Worm (Caenorhabditis elegans): ENCODE data around the gene K12H6.8.
A peak's percentile ranks its signal among the peaks of the same experiment; 100 is the strongest.

K12H6.8 gene

DNA sequence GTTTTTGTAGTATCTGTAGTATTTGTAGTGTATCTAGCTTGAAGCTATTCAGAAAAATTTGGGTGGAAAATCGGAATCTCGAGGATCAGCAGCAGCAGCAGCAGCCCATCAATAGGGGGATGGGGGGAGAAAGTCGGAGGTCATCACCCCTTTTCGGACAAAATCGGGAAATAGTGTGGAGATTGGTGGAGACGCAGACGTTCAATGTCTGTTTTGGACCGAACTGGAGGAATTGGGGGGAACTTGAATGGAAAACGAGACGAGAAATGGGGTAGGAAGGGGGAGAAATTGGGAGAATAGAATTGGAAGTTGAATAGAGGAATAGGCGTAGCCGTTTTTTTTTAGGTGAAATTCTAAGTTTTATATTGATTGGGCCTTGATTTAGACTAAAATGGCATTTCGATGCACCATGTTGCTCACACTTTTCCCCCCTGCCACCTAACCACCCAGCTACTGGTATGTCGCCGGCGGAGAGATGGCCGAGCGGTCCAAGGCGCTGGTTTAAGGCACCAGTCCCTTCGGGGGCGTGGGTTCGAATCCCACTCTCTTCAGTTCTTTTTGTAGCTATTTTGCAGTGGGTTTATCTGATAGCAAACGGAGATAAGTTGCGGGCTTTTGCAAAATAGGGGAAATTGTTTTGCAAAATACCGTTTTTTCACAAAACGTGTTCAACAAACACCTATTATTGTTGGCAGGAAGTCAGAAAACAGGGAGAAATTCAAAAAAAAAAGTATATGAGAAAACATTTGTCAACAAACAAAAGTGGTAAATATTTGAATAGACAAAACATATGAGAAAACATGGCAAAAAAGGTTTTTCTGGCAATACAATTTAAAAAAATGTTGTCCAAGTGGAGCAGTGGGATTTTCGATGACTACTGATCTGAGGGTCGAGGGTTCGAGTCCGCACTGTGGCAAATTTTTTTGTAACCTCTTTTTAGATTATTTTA lies 32.5 kb downstream of the K12H6.8 start (continued):
- TF ChIP-seq K12H6.12 (tag; optimal IDR thresholded peaks at IDR 0.05) = no peak
- peak; percentile 67; the same call in 1 of the 2 replicates for TF ChIP-seq nfyb-1 (GFP tag; IDR thresholded peaks at IDR 0.05)
- TF ChIP-seq ekl-4 (GFP tag; IDR thresholded peaks at IDR 0.05) = peak; percentile 35; the same call in 1 of the 2 replicates
- TF ChIP-seq ztf-22 (GFP tag; optimal IDR thresholded peaks at IDR 0.05) = no peak
- TF ChIP-seq K11D2.4 (GFP tag; IDR thresholded peaks at IDR 0.05) = no peak
- 0 out of 2 replicates have a peak, but pooled peaks have one; percentile 35 for TF ChIP-seq ceh-100 (GFP tag; IDR thresholded peaks at IDR 0.05)
- TF ChIP-seq let-607 (tag; optimal IDR thresholded peaks at IDR 0.05) = no peak
- TF ChIP-seq ama-1 (optimal IDR thresholded peaks at IDR 0.05) = no peak
- TF ChIP-seq ama-1 (GFP tag; optimal IDR thresholded peaks at IDR 0.05) = peak in 1 of 2 experiments; percentile 53
- TF ChIP-seq efl-1 (GFP tag; optimal IDR thresholded peaks at IDR 0.05) = no peak
- TF ChIP-seq tbx-9 (tag; optimal IDR thresholded peaks at IDR 0.05; ENCODE audit: borderline replicate concordance) = no peak
- no peak for TF ChIP-seq somi-1 (GFP tag; optimal IDR thresholded peaks at IDR 0.05)
- TF ChIP-seq B0035.1 (tag; optimal IDR thresholded peaks at IDR 0.05) = no peak
- TF ChIP-seq ceh-79 (tag; optimal IDR thresholded peaks at IDR 0.05) = peak; percentile 31
- TF ChIP-seq pbrm-1 (GFP tag; IDR thresholded peaks at IDR 0.05) = peak; percentile 35; the same call in 1 of the 2 replicates
- TF ChIP-seq mel-28 (tag; optimal IDR thresholded peaks at IDR 0.05; ENCODE audit: borderline replicate concordance) = no peak
- TF ChIP-seq hmg-1.2 (GFP tag; IDR thresholded peaks at IDR 0.05) = peak; percentile 68
- no peak for TF ChIP-seq attf-5 (GFP tag; optimal IDR thresholded peaks at IDR 0.05)
- peak; percentile 17 for TF ChIP-seq lin-54 (GFP tag; optimal IDR thresholded peaks at IDR 0.05)
- TF ChIP-seq snpc-4 (GFP tag; optimal IDR thresholded peaks at IDR 0.05) = peak; percentile 41
- TF ChIP-seq snpc-4 (tag; optimal IDR thresholded peaks at IDR 0.05) = peak in 3 of 4 experiments; percentile 31 to 60 (median 33)
- TF ChIP-seq cebp-1 (GFP tag; IDR thresholded peaks at IDR 0.05) = no peak
- peak; percentile 50 for TF ChIP-seq cebp-1 (tag; optimal IDR thresholded peaks at IDR 0.05)
- TF ChIP-seq attf-6 (GFP tag; IDR thresholded peaks at IDR 0.05) = no peak
- no peak for TF ChIP-seq T07F8.4 (tag; optimal IDR thresholded peaks at IDR 0.05)
- peak; percentile 64 for TF ChIP-seq rpc-1 (optimal IDR thresholded peaks at IDR 0.05)
- TF ChIP-seq rpc-1 (tag; optimal IDR thresholded peaks at IDR 0.05) = peak; percentile 83
- TF ChIP-seq nhr-179 (tag; optimal IDR thresholded peaks at IDR 0.05) = no peak
- peak; percentile 35; the same call in 1 of the 2 replicates for TF ChIP-seq mcd-1 (GFP tag; IDR thresholded peaks at IDR 0.05)
- 0 out of 2 replicates have a peak, but pooled peaks have one; percentile 12 for TF ChIP-seq C17E4.6 (GFP tag; IDR thresholded peaks at IDR 0.05)
- TF ChIP-seq ztf-26 (tag; optimal IDR thresholded peaks at IDR 0.05) = no peak

DNA sequence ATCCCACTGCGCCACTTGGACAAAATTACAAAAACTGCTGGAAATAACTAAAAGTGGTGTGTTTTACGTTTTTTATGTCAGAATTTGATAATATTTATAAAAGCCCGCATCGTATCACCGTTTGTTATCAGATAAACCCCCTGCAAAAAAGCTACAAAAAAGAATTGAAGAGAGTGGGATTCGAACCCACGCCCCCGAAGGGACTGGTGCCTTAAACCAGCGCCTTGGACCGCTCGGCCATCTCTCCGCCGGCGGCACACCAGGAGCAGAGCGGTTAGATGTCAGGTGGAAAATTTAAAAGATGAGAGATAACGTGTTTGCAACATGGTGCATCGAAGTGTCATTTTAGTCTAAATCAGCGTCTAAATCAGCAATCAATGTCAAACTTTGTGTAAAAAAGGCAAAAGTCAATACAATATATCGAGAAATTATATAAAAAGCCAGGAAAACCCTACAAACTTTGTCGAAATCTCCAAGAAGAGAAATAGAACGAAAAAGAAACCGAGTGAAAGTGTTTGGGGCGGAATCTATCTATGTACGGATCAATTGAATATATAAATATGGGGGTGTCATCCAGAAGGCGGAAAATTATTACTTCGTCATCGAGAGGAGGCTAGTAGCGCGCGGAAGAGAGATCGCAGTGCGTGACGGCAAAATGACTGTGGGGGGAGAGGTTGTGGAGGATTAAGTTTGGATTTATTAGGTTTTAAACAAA lies 33.8 kb downstream of the K12H6.8 start:
- no peak for TF ChIP-seq tlf-1 (GFP tag; optimal IDR thresholded peaks at IDR 0.05)
- peak; percentile 11 for TF ChIP-seq nhr-80 (tag; optimal IDR thresholded peaks at IDR 0.05)
- peak; percentile 31 for TF ChIP-seq F23B12.7 (tag; optimal IDR thresholded peaks at IDR 0.05; ENCODE audit: insufficient read depth)
- peak; percentile 66 for TF ChIP-seq hmg-1.2 (GFP tag; IDR thresholded peaks at IDR 0.05)
- TF ChIP-seq nfyb-1 (GFP tag; IDR thresholded peaks at IDR 0.05) = peak; percentile 58; the same call in 1 of the 2 replicates
- TF ChIP-seq ztf-18 (tag; optimal IDR thresholded peaks at IDR 0.05) = peak; percentile 33
- TF ChIP-seq ets-4 (GFP tag; optimal IDR thresholded peaks at IDR 0.05) = no peak
- no peak for TF ChIP-seq snpc-4 (GFP tag; optimal IDR thresholded peaks at IDR 0.05)
- TF ChIP-seq snpc-4 (tag; optimal IDR thresholded peaks at IDR 0.05) = no peak
- no peak for TF ChIP-seq B0019.2 (GFP tag; conservative IDR thresholded peaks at IDR 0.05)
- TF ChIP-seq athp-1 (tag; optimal IDR thresholded peaks at IDR 0.05) = peak; percentile 3
- no peak for TF ChIP-seq aptf-2 (GFP tag; conservative IDR thresholded peaks at IDR 0.05)
- TF ChIP-seq ceh-58 (GFP tag; IDR thresholded peaks at IDR 0.05) = no peak
- no peak for TF ChIP-seq dpl-1 (GFP tag; optimal IDR thresholded peaks at IDR 0.05)
- TF ChIP-seq akir-1 (GFP tag; optimal IDR thresholded peaks at IDR 0.05) = no peak
- TF ChIP-seq rcor-1 (GFP tag; IDR thresholded peaks at IDR 0.05) = peak; percentile 39; the same call in 1 of the 2 replicates
- TF ChIP-seq F37B4.10 (GFP tag; IDR thresholded peaks at IDR 0.05) = no peak
- no peak for TF ChIP-seq sdz-38 (tag; optimal IDR thresholded peaks at IDR 0.05)
- 0 out of 2 replicates have a peak, but pooled peaks have one; percentile 39 for TF ChIP-seq ceh-91 (GFP tag; IDR thresholded peaks at IDR 0.05)
- no peak for TF ChIP-seq hmg-20 (GFP tag; IDR thresholded peaks at IDR 0.05)
